Fruit fly (Drosophila melanogaster) whole organism, embryonic: ENCODE results near the gene REG.

ENCODE experiments used
- Ada2b ChIP-seq: fragments of 200-800 bp; sonication (Bioruptor generic); IDR thresholded peaks from 2 replicates; pipeline ENCODE4 v1.3.6; 2022; ENCODE audit warnings: missing biosample characterization, missing genetic modification characterization
- Asciz ChIP-seq: fragments of 200-800 bp; sonication (Bioruptor generic); optimal IDR thresholded peaks from 2 replicates; lab custom pipeline; 2017; ENCODE audit warnings: missing biosample characterization, mild to moderate bottlenecking, missing genetic modification characterization, missing genetic modification reagents
- BEAF-32 ChIP-seq: fragments of 200-800 bp; sonication (Bioruptor generic); optimal IDR thresholded peaks from 3 replicates; lab custom pipeline; 2017; ENCODE audit warnings: missing biosample characterization, missing genetic modification characterization, mild to moderate bottlenecking, moderate library complexity, missing genetic modification reagents
- CG10209 ChIP-seq: fragments of 200-800 bp; sonication (Bioruptor generic); optimal IDR thresholded peaks from 3 replicates; lab custom pipeline; 2017; ENCODE audit warnings: missing biosample characterization, mild to moderate bottlenecking, missing genetic modification characterization, missing genetic modification reagents
- CG11695 ChIP-seq: fragments of 200-800 bp; sonication (Bioruptor generic); IDR thresholded peaks from 3 replicates; pipeline ENCODE4 v1.3.6; 2022; ENCODE audit warnings: missing biosample characterization, missing genetic modification characterization
- CG12104 ChIP-seq: fragments of 200-800 bp; sonication (Bioruptor generic); optimal IDR thresholded peaks from 3 replicates; lab custom pipeline; 2016; ENCODE audit warnings: missing biosample characterization, missing genetic modification characterization
- CG1603 ChIP-seq: fragments of 200-800 bp; sonication (Bioruptor generic); optimal IDR thresholded peaks from 2 replicates; lab custom pipeline; 2019; ENCODE audit warnings: missing biosample characterization, mild to moderate bottlenecking, missing genetic modification characterization, moderate library complexity
- CG17829 ChIP-seq: fragments of 200-800 bp; optimal IDR thresholded peaks from 2 replicates; lab custom pipeline; 2019; ENCODE audit warnings: missing biosample characterization, mild to moderate bottlenecking, missing genetic modification characterization, moderate library complexity
- CG30020 ChIP-seq: fragments of 200-800 bp; optimal IDR thresholded peaks from 2 replicates; lab custom pipeline; 2019; ENCODE audit warnings: missing biosample characterization, mild to moderate bottlenecking, missing genetic modification characterization, moderate library complexity
- CG4424 ChIP-seq: fragments of 200-800 bp; sonication (Bioruptor generic); optimal IDR thresholded peaks from 3 replicates; lab custom pipeline; 2016; ENCODE audit warnings: missing biosample characterization, missing genetic modification characterization
- CG6254 ChIP-seq: fragments of 200-800 bp; sonication (Bioruptor generic); optimal IDR thresholded peaks from 3 replicates; lab custom pipeline; 2017; ENCODE audit warnings: mild to moderate bottlenecking, missing biosample characterization, missing genetic modification reagents, missing genetic modification characterization
- CG8089 ChIP-seq: fragments of 200-800 bp; sonication (Bioruptor generic); optimal IDR thresholded peaks from 3 replicates; lab custom pipeline; 2016; ENCODE audit warnings: missing biosample characterization, missing genetic modification characterization
- CG8924 ChIP-seq: fragments of 200-800 bp; optimal IDR thresholded peaks from 3 replicates; lab custom pipeline; 2019; ENCODE audit warnings: missing biosample characterization, mild to moderate bottlenecking, missing genetic modification characterization, moderate library complexity
- CG9609 ChIP-seq: fragments of 200-800 bp; sonication (Bioruptor generic); optimal IDR thresholded peaks from 3 replicates; lab custom pipeline; 2016; ENCODE audit warnings: missing biosample characterization, missing genetic modification characterization
- CG9797 ChIP-seq: fragments of 200-800 bp; sonication (Bioruptor generic); optimal IDR thresholded peaks from 3 replicates; lab custom pipeline; 2018; ENCODE audit warnings: missing biosample characterization, mild to moderate bottlenecking, missing genetic modification characterization
- Dek ChIP-seq: fragments of 200-800 bp; sonication (Bioruptor generic); optimal IDR thresholded peaks from 3 replicates; lab custom pipeline; 2019; ENCODE audit warnings: missing biosample characterization, mild to moderate bottlenecking, missing genetic modification characterization, moderate library complexity
- E2f1 ChIP-seq: fragments of 200-800 bp; sonication (Bioruptor generic); IDR thresholded peaks from 2 replicates; pipeline ENCODE4 v1.3.6; 2022; ENCODE audit warnings: missing biosample characterization, missing genetic modification characterization
- Gug ChIP-seq: fragments of 200-800 bp; sonication (Bioruptor generic); IDR thresholded peaks from 4 replicates; pipeline ENCODE4 v1.3.6; 2022; ENCODE audit warnings: missing biosample characterization, missing genetic modification characterization
- HLH54F ChIP-seq: fragments of 200-800 bp; sonication (Bioruptor generic); optimal IDR thresholded peaks from 3 replicates; lab custom pipeline; 2016; ENCODE audit warnings: missing biosample characterization, missing genetic modification characterization
- Hmx ChIP-seq: fragments of 200-800 bp; sonication (Bioruptor generic); optimal IDR thresholded peaks from 2 replicates; lab custom pipeline; 2016; ENCODE audit warnings: missing biosample characterization, missing genetic modification characterization
- NC2α ChIP-seq: fragments of 200-800 bp; sonication (Bioruptor generic); optimal IDR thresholded peaks from 2 replicates; lab custom pipeline; 2016; ENCODE audit warnings: missing biosample characterization, missing genetic modification characterization
- NfI ChIP-seq: fragments of 200-800 bp; sonication (Bioruptor generic); optimal IDR thresholded peaks from 3 replicates; lab custom pipeline; 2018; ENCODE audit warnings: missing biosample characterization, mild to moderate bottlenecking, missing genetic modification characterization, moderate library complexity
- Sox100B ChIP-seq: fragments of 200-800 bp; sonication (Bioruptor generic); optimal IDR thresholded peaks from 3 replicates; lab custom pipeline; 2018; ENCODE audit warnings: missing biosample characterization, mild to moderate bottlenecking, missing genetic modification characterization
- Sox102F ChIP-seq: fragments of 200-800 bp; sonication (Bioruptor generic); optimal IDR thresholded peaks from 2 replicates; lab custom pipeline; 2018; ENCODE audit warnings: missing biosample characterization, mild to moderate bottlenecking, missing genetic modification characterization, moderate library complexity
- Ssrp ChIP-seq: fragments of 200-800 bp; sonication (Bioruptor generic); optimal IDR thresholded peaks from 2 replicates; lab custom pipeline; 2018; ENCODE audit warnings: missing biosample characterization, mild to moderate bottlenecking, missing genetic modification characterization, moderate library complexity
- ash1 ChIP-seq: fragments of 200-800 bp; sonication (Bioruptor generic); optimal IDR thresholded peaks from 2 replicates; lab custom pipeline; 2018; ENCODE audit warnings: missing biosample characterization, mild to moderate bottlenecking, missing genetic modification characterization
- bcd ChIP-seq: fragments of 200-800 bp; sonication (Bioruptor generic); optimal IDR thresholded peaks from 2 replicates; lab custom pipeline; 2017; ENCODE audit warnings: missing biosample characterization, mild to moderate bottlenecking, missing genetic modification characterization
- btn ChIP-seq: fragments of 200-800 bp; sonication (Bioruptor generic); optimal IDR thresholded peaks from 2 replicates; lab custom pipeline; 2016; ENCODE audit warnings: missing biosample characterization, missing genetic modification characterization
- cato ChIP-seq: fragments of 200-800 bp; sonication (Bioruptor generic); optimal IDR thresholded peaks from 2 replicates; lab custom pipeline; 2016; ENCODE audit warnings: missing biosample characterization, missing genetic modification characterization, borderline replicate concordance
- cg ChIP-seq: fragments of 200-800 bp; sonication (Bioruptor generic); optimal IDR thresholded peaks from 3 replicates; lab custom pipeline; 2019; ENCODE audit warnings: missing biosample characterization, mild to moderate bottlenecking, missing genetic modification characterization, moderate library complexity
- chn ChIP-seq: fragments of 200-800 bp; sonication (Bioruptor generic); optimal IDR thresholded peaks from 2 replicates; lab custom pipeline; 2016; ENCODE audit warnings: missing biosample characterization, missing genetic modification characterization
- dpn ChIP-seq, 2 experiments: fragments of 200-800 bp; sonication (Bioruptor generic); optimal IDR thresholded peaks; 3 replicates each; lab custom pipeline; 2016; ENCODE audit warnings: missing biosample characterization in 2 of 2, missing genetic modification characterization in 2 of 2
- kay ChIP-seq: fragments of 200-800 bp; sonication (Bioruptor generic); optimal IDR thresholded peaks from 2 replicates; lab custom pipeline; 2016; ENCODE audit warnings: missing biosample characterization, missing genetic modification characterization
- lilli ChIP-seq: fragments of 200-800 bp; sonication (Bioruptor generic); optimal IDR thresholded peaks from 3 replicates; lab custom pipeline; 2016; ENCODE audit warnings: missing biosample characterization, missing genetic modification characterization
- nerfin-2 ChIP-seq: fragments of 200-800 bp; sonication (Bioruptor generic); IDR thresholded peaks from 2 replicates; pipeline ENCODE4 v1.3.6; 2022; ENCODE audit warnings: missing biosample characterization, missing genetic modification characterization; ENCODE audit not compliant: partially characterized antibody
- phol ChIP-seq: fragments of 200-800 bp; sonication (Bioruptor generic); optimal IDR thresholded peaks from 3 replicates; lab custom pipeline; 2018; ENCODE audit warnings: missing biosample characterization, mild to moderate bottlenecking, missing genetic modification characterization, moderate library complexity
- slbo ChIP-seq: fragments of 200-800 bp; sonication (Bioruptor generic); IDR thresholded peaks from 2 replicates; pipeline ENCODE4 v1.3.6; 2022; ENCODE audit warnings: missing biosample characterization, missing genetic modification characterization
- slou ChIP-seq: fragments of 200-800 bp; sonication (Bioruptor generic); optimal IDR thresholded peaks from 3 replicates; lab custom pipeline; 2016; ENCODE audit warnings: missing biosample characterization, missing genetic modification characterization
- sob ChIP-seq: fragments of 200-800 bp; sonication (Bioruptor generic); IDR thresholded peaks from 2 replicates; pipeline ENCODE4 v1.3.6; 2022; ENCODE audit warnings: missing biosample characterization, missing genetic modification characterization
- sug ChIP-seq: fragments of 200-800 bp; optimal IDR thresholded peaks from 2 replicates; lab custom pipeline; 2019; ENCODE audit warnings: missing biosample characterization, mild to moderate bottlenecking, missing genetic modification characterization, moderate library complexity
- tx ChIP-seq: fragments of 200-800 bp; sonication (Bioruptor generic); optimal IDR thresholded peaks from 2 replicates; lab custom pipeline; 2016; ENCODE audit warnings: missing biosample characterization, missing genetic modification characterization
- vfl ChIP-seq: fragments of 200-800 bp; sonication (Bioruptor generic); optimal IDR thresholded peaks from 2 replicates; lab custom pipeline; 2016; ENCODE audit warnings: missing biosample characterization, missing genetic modification characterization
- vvl ChIP-seq: fragments of 200-800 bp; sonication (Bioruptor generic); IDR thresholded peaks from 2 replicates; pipeline ENCODE4 v1.3.6; 2022; ENCODE audit warnings: missing biosample characterization, missing genetic modification characterization
- zfh2 ChIP-seq: fragments of 200-800 bp; sonication (Bioruptor generic); optimal IDR thresholded peaks from 2 replicates; lab custom pipeline; 2016; ENCODE audit warnings: missing biosample characterization, missing genetic modification characterization

The REG gene

DNA sequence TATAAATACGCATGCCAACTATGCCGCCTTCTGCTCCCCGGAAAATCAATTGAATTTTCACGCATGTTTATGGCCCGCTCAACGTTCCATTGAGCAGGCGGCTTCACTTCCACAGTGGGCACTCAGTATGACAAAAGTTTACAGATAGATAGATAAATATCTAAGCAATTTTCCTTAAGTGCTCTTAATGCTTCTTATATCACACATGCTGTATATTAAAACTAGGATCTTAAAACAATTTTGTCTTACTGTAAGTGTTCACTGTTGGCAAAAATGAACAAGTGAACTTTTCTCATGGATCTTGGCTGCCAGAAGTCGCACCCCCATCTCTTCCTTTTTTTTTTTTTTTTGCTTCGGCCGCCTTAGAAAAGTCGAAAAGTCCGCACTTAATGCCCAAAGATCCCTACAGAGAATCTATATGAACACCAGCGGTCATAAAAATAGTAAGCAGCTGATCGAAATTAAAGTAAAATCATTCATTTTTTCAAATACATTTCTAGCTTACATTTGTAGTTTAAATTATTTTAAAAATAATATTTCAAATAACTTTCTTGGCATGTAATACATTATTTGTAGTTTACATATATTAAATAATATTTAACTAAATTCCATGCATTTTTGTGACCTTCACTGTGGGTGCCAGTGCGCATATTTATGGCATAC lies 41.1 kb downstream of the REG start (continued):
- TF ChIP-seq zfh2 = peak; percentile 27
- TF ChIP-seq cato (GFP tag; lab: Kevin White, UChicago) = peak; percentile 0
- TF ChIP-seq slou (GFP tag; lab: Kevin White, UChicago) = no peak
- peak; percentile 43; the same call in 1 of the 2 replicates for TF ChIP-seq Ada2b (GFP tag; lab: Robert Waterston, UW)
- TF ChIP-seq CG4424 (GFP tag; lab: Kevin White, UChicago) = no peak
- peak; percentile 35 for TF ChIP-seq CG8089
- TF ChIP-seq CG30020 (tag; lab: Kevin White, UChicago) = no peak
- TF ChIP-seq vvl (GFP tag; lab: Robert Waterston, UW) = peak; percentile 80
- TF ChIP-seq cg = no peak
- peak; percentile 17 for TF ChIP-seq NfI (GFP tag; lab: Kevin White, UChicago)
- TF ChIP-seq chn (GFP tag; lab: Kevin White, UChicago) = peak; percentile 21
- no peak for TF ChIP-seq Ssrp (tag; lab: Kevin White, UChicago)
- peak; percentile 44 for TF ChIP-seq HLH54F (GFP tag; lab: Kevin White, UChicago)
- no peak for TF ChIP-seq nerfin-2 (GFP tag; lab: Robert Waterston, UW)
- 0 out of 2 replicates have a peak, but pooled peaks have one; percentile 17 for TF ChIP-seq sob (GFP tag; lab: Robert Waterston, UW)
- peak; percentile 49 for TF ChIP-seq CG8924
- no peak for TF ChIP-seq CG6254 (GFP tag; lab: Kevin White, UChicago)
- peak; percentile 58 for TF ChIP-seq CG1603 (tag; lab: Kevin White, UChicago)
- peak; percentile 20 for TF ChIP-seq CG10209
- TF ChIP-seq bcd = peak; percentile 2
- no peak for TF ChIP-seq tx (GFP tag; lab: Kevin White, UChicago)
- TF ChIP-seq sug (tag; lab: Kevin White, UChicago) = no peak
- TF ChIP-seq slbo (GFP tag; lab: Robert Waterston, UW) = peak; percentile 68
- TF ChIP-seq E2f1 (GFP tag; lab: Robert Waterston, UW) = peak; percentile 56
- no peak for TF ChIP-seq ash1 (GFP tag; lab: Kevin White, UChicago)
- peak; percentile 35 for TF ChIP-seq CG9609
- TF ChIP-seq btn (GFP tag; lab: Kevin White, UChicago) = no peak
- peak; percentile 11 for TF ChIP-seq Asciz (GFP tag; lab: Kevin White, UChicago)
- TF ChIP-seq Dek (tag; lab: Kevin White, UChicago) = peak; percentile 12
- TF ChIP-seq dpn (GFP tag; optimal IDR thresholded peaks at IDR 0.05; lab: Kevin White, UChicago) = peak; percentile 23 to 43
- TF ChIP-seq kay (GFP tag; lab: Kevin White, UChicago) = no peak
- no peak for TF ChIP-seq vfl (GFP tag; lab: Kevin White, UChicago)
- TF ChIP-seq phol (tag; lab: Kevin White, UChicago) = peak; percentile 35
- peak; percentile 30; the same call in 1 of the 4 replicates for TF ChIP-seq Gug (GFP tag; lab: Robert Waterston, UW)
- TF ChIP-seq NC2α (GFP tag; lab: Kevin White, UChicago) = no peak
- TF ChIP-seq lilli = peak; percentile 50
- no peak for TF ChIP-seq Hmx (GFP tag; lab: Kevin White, UChicago)
- peak; percentile 24 for TF ChIP-seq Sox100B (GFP tag; lab: Kevin White, UChicago)
- TF ChIP-seq BEAF-32 (GFP tag; lab: Kevin White, UChicago) = no peak
- TF ChIP-seq CG17829 = peak; percentile 32
- TF ChIP-seq Sox102F (GFP tag; lab: Kevin White, UChicago) = peak; percentile 57
- TF ChIP-seq CG9797 (GFP tag; lab: Kevin White, UChicago) = no peak
- TF ChIP-seq CG12104 (GFP tag; lab: Kevin White, UChicago) = no peak
- TF ChIP-seq CG11695 (GFP tag; lab: Robert Waterston, UW) = peak; percentile 57; the same call in 1 of the 3 replicates
